Fruit fly (Drosophila melanogaster) whole organism, embryonic: ENCODE results near the gene raw.

Source experiments
- Aef1 ChIP-seq: fragments of 200-800 bp; sonication (Bioruptor generic); IDR thresholded peaks from 3 replicates; pipeline ENCODE4 v1.3.6; 2022; ENCODE audit warnings: missing biosample characterization, missing genetic modification characterization
- B-H2 ChIP-seq: fragments of 200-800 bp; sonication (Bioruptor generic); optimal IDR thresholded peaks from 2 replicates; lab custom pipeline; 2018; ENCODE audit warnings: missing biosample characterization, mild to moderate bottlenecking, missing genetic modification characterization
- BtbVII ChIP-seq: fragments of 200-800 bp; sonication (Bioruptor generic); optimal IDR thresholded peaks from 3 replicates; lab custom pipeline; 2017; ENCODE audit warnings: missing biosample characterization, mild to moderate bottlenecking, missing genetic modification characterization
- C15 ChIP-seq: fragments of 200-800 bp; sonication (Bioruptor generic); IDR thresholded peaks from 3 replicates; pipeline ENCODE4 v1.3.6; 2022; ENCODE audit warnings: missing biosample characterization, missing genetic modification characterization
- CG10267 ChIP-seq: fragments of 200-800 bp; sonication (Bioruptor generic); optimal IDR thresholded peaks from 2 replicates; lab custom pipeline; 2018; ENCODE audit warnings: missing biosample characterization, mild to moderate bottlenecking, missing genetic modification characterization, moderate library complexity
- CG11398 ChIP-seq: fragments of 200-800 bp; sonication (Bioruptor generic); optimal IDR thresholded peaks from 2 replicates; lab custom pipeline; 2016; ENCODE audit warnings: missing biosample characterization, missing genetic modification characterization
- CG11560 ChIP-seq: fragments of 200-800 bp; sonication (Bioruptor generic); IDR thresholded peaks from 3 replicates; pipeline ENCODE4 v1.3.6; 2022; ENCODE audit warnings: missing biosample characterization, missing genetic modification characterization
- CG1233 ChIP-seq: fragments of 200-800 bp; sonication (Bioruptor generic); optimal IDR thresholded peaks from 4 replicates; lab custom pipeline; 2018; ENCODE audit warnings: missing biosample characterization, mild to moderate bottlenecking, missing genetic modification characterization
- CG12391 ChIP-seq: fragments of 200-800 bp; sonication (Bioruptor generic); optimal IDR thresholded peaks from 3 replicates; lab custom pipeline; 2018; ENCODE audit warnings: missing biosample characterization, mild to moderate bottlenecking, missing genetic modification characterization, moderate library complexity
- CG13123 ChIP-seq: fragments of 200-800 bp; sonication (Bioruptor generic); optimal IDR thresholded peaks from 2 replicates; lab custom pipeline; 2016; ENCODE audit warnings: missing biosample characterization, missing genetic modification characterization
- CG13775 ChIP-seq: fragments of 200-800 bp; sonication (Bioruptor generic); optimal IDR thresholded peaks from 3 replicates; lab custom pipeline; 2017; ENCODE audit warnings: missing biosample characterization, mild to moderate bottlenecking, missing genetic modification characterization
- CG1529 ChIP-seq: fragments of 200-800 bp; sonication (Bioruptor generic); optimal IDR thresholded peaks from 3 replicates; lab custom pipeline; 2018; ENCODE audit warnings: missing biosample characterization, missing genetic modification characterization
- CG16815 ChIP-seq: fragments of 200-800 bp; sonication (Bioruptor generic); optimal IDR thresholded peaks from 3 replicates; lab custom pipeline; 2017; ENCODE audit warnings: missing biosample characterization, mild to moderate bottlenecking, missing genetic modification characterization
- CG2116 ChIP-seq: fragments of 200-800 bp; sonication (Bioruptor generic); optimal IDR thresholded peaks from 3 replicates; lab custom pipeline; 2018; ENCODE audit warnings: missing biosample characterization, mild to moderate bottlenecking, missing genetic modification characterization
- CG2875 ChIP-seq: fragments of 200-800 bp; sonication (Bioruptor generic); optimal IDR thresholded peaks from 2 replicates; lab custom pipeline; 2017; ENCODE audit warnings: missing biosample characterization, mild to moderate bottlenecking, missing genetic modification characterization, missing genetic modification reagents
- CG4360 ChIP-seq: fragments of 200-800 bp; sonication (Bioruptor generic); IDR thresholded peaks from 2 replicates; pipeline ENCODE4 v1.3.6; 2022; ENCODE audit warnings: missing biosample characterization, missing genetic modification characterization
- CG43689 ChIP-seq: fragments of 200-800 bp; sonication (Bioruptor generic); IDR thresholded peaks from 2 replicates; pipeline ENCODE4 v1.3.6; 2022; ENCODE audit warnings: missing biosample characterization, missing genetic modification characterization
- CG6272 ChIP-seq: fragments of 200-800 bp; sonication (Bioruptor generic); IDR thresholded peaks from 2 replicates; pipeline ENCODE4 v1.3.6; 2022; ENCODE audit warnings: missing biosample characterization, missing genetic modification characterization
- CG6683 ChIP-seq: fragments of 200-800 bp; sonication (Bioruptor generic); optimal IDR thresholded peaks from 2 replicates; lab custom pipeline; 2017; ENCODE audit warnings: missing biosample characterization, mild to moderate bottlenecking, missing genetic modification characterization, missing genetic modification reagents
- CG7987 ChIP-seq: fragments of 200-800 bp; sonication (Bioruptor generic); optimal IDR thresholded peaks from 2 replicates; lab custom pipeline; 2018; ENCODE audit warnings: missing biosample characterization, mild to moderate bottlenecking, missing genetic modification characterization, moderate library complexity
- CG8359 ChIP-seq: fragments of 200-800 bp; sonication (Bioruptor generic); optimal IDR thresholded peaks from 2 replicates; lab custom pipeline; 2017; ENCODE audit warnings: missing biosample characterization, mild to moderate bottlenecking, missing genetic modification characterization, borderline replicate concordance
- CG9609 ChIP-seq: fragments of 200-800 bp; sonication (Bioruptor generic); optimal IDR thresholded peaks from 3 replicates; lab custom pipeline; 2016; ENCODE audit warnings: missing biosample characterization, missing genetic modification characterization
- CG9727 ChIP-seq: fragments of 200-800 bp; sonication (Bioruptor generic); optimal IDR thresholded peaks from 3 replicates; lab custom pipeline; 2017; ENCODE audit warnings: missing biosample characterization, mild to moderate bottlenecking, missing genetic modification characterization
- Elba2 ChIP-seq: fragments of 200-800 bp; sonication (Bioruptor generic); optimal IDR thresholded peaks from 3 replicates; lab custom pipeline; 2016; ENCODE audit warnings: missing biosample characterization, missing genetic modification characterization
- Ets97D ChIP-seq: fragments of 200-800 bp; sonication (Bioruptor generic); optimal IDR thresholded peaks from 3 replicates; lab custom pipeline; 2016; ENCODE audit warnings: missing biosample characterization, missing genetic modification characterization
- H2.0 ChIP-seq: fragments of 200-800 bp; sonication (Bioruptor generic); IDR thresholded peaks from 2 replicates; pipeline ENCODE4 v1.3.6; 2022; ENCODE audit warnings: missing biosample characterization, missing genetic modification characterization
- HLH54F ChIP-seq: fragments of 200-800 bp; sonication (Bioruptor generic); optimal IDR thresholded peaks from 3 replicates; lab custom pipeline; 2016; ENCODE audit warnings: missing biosample characterization, missing genetic modification characterization
- Ptx1 ChIP-seq: fragments of 200-800 bp; sonication (Bioruptor generic); IDR thresholded peaks from 2 replicates; pipeline ENCODE4 v1.3.6; 2022; ENCODE audit warnings: missing biosample characterization, missing genetic modification characterization
- Scr ChIP-seq: fragments of 200-800 bp; sonication (Bioruptor generic); IDR thresholded peaks from 2 replicates; pipeline ENCODE4 v1.3.6; 2022; ENCODE audit warnings: missing biosample characterization, missing genetic modification characterization; ENCODE audit not compliant: partially characterized antibody
- Stat92E ChIP-seq, 3 experiments: fragments of >200 bp in 2 of 3; fragments of 200-800 bp in 1 of 3; sonication (Bioruptor generic) in 1 of 3; optimal IDR thresholded peaks; 2 replicates each; lab custom pipeline; 2017 to 2019; ENCODE audit warnings: missing biosample characterization in 3 of 3, missing genetic modification characterization in 3 of 3, mild to moderate bottlenecking in 1 of 3, moderate library complexity in 1 of 3
- Trl ChIP-seq, 3 experiments: fragments of >200 bp in 2 of 3; fragments of 200-800 bp in 1 of 3; sonication (Bioruptor generic) in 1 of 3; optimal IDR thresholded peaks; 2 replicates in 1 of 3; 3 replicates in 2 of 3; lab custom pipeline; 2016 to 2017; ENCODE audit warnings: missing biosample characterization in 1 of 3, missing genetic modification characterization in 1 of 3
- ac ChIP-seq: fragments of 200-800 bp; sonication (Bioruptor generic); optimal IDR thresholded peaks from 3 replicates; lab custom pipeline; 2017; ENCODE audit warnings: missing biosample characterization, mild to moderate bottlenecking, missing genetic modification characterization
- ato ChIP-seq: fragments of 200-800 bp; sonication (Bioruptor generic); IDR thresholded peaks from 2 replicates; pipeline ENCODE4 v1.3.6; 2022; ENCODE audit warnings: missing biosample characterization, missing genetic modification characterization; ENCODE audit not compliant: partially characterized antibody
- bcd ChIP-seq: fragments of 200-800 bp; sonication (Bioruptor generic); optimal IDR thresholded peaks from 2 replicates; lab custom pipeline; 2017; ENCODE audit warnings: missing biosample characterization, mild to moderate bottlenecking, missing genetic modification characterization
- bigmax ChIP-seq: fragments of 200-800 bp; sonication (Bioruptor generic); optimal IDR thresholded peaks from 2 replicates; lab custom pipeline; 2018; ENCODE audit warnings: missing biosample characterization, mild to moderate bottlenecking, missing genetic modification characterization
- br ChIP-seq: fragments of >200 bp; optimal IDR thresholded peaks from 2 replicates; lab custom pipeline; 2017
- chinmo ChIP-seq: fragments of 200-800 bp; sonication (Bioruptor generic); IDR thresholded peaks from 4 replicates; pipeline ENCODE4 v1.3.6; 2022; ENCODE audit warnings: missing biosample characterization, missing genetic modification characterization; ENCODE audit not compliant: partially characterized antibody
- chm ChIP-seq: fragments of 200-800 bp; sonication (Bioruptor generic); IDR thresholded peaks from 2 replicates; pipeline ENCODE4 v1.3.6; 2022; ENCODE audit warnings: missing biosample characterization, missing genetic modification characterization
- dpn ChIP-seq, 2 experiments: fragments of 200-800 bp; sonication (Bioruptor generic); optimal IDR thresholded peaks; 3 replicates each; lab custom pipeline; 2016; ENCODE audit warnings: missing biosample characterization in 2 of 2, missing genetic modification characterization in 2 of 2
- ewg ChIP-seq: fragments of 200-800 bp; sonication (Bioruptor generic); optimal IDR thresholded peaks from 3 replicates; lab custom pipeline; 2017; ENCODE audit warnings: mild to moderate bottlenecking, missing biosample characterization, missing genetic modification reagents, missing genetic modification characterization
- fd64A ChIP-seq: fragments of 200-800 bp; sonication (Bioruptor generic); optimal IDR thresholded peaks from 3 replicates; lab custom pipeline; 2018; ENCODE audit warnings: missing biosample characterization, mild to moderate bottlenecking, missing genetic modification characterization
- gsb-n ChIP-seq: fragments of 200-800 bp; sonication (Bioruptor generic); optimal IDR thresholded peaks from 3 replicates; lab custom pipeline; 2018; ENCODE audit warnings: missing biosample characterization, mild to moderate bottlenecking, missing genetic modification characterization
- nerfin-2 ChIP-seq: fragments of 200-800 bp; sonication (Bioruptor generic); IDR thresholded peaks from 2 replicates; pipeline ENCODE4 v1.3.6; 2022; ENCODE audit warnings: missing biosample characterization, missing genetic modification characterization; ENCODE audit not compliant: partially characterized antibody
- pita ChIP-seq: fragments of 200-800 bp; sonication (Bioruptor generic); optimal IDR thresholded peaks from 2 replicates; lab custom pipeline; 2017; ENCODE audit warnings: missing biosample characterization, mild to moderate bottlenecking, missing genetic modification characterization
- pros ChIP-seq: fragments of 200-800 bp; sonication (Bioruptor generic); optimal IDR thresholded peaks from 3 replicates; lab custom pipeline; 2019; ENCODE audit warnings: missing biosample characterization, mild to moderate bottlenecking, missing genetic modification characterization, moderate library complexity
- run ChIP-seq: fragments of 200-800 bp; sonication (Bioruptor generic); optimal IDR thresholded peaks from 3 replicates; lab custom pipeline; 2018; ENCODE audit warnings: missing biosample characterization, mild to moderate bottlenecking, missing genetic modification characterization
- slbo ChIP-seq: fragments of 200-800 bp; sonication (Bioruptor generic); IDR thresholded peaks from 2 replicates; pipeline ENCODE4 v1.3.6; 2022; ENCODE audit warnings: missing biosample characterization, missing genetic modification characterization
- slp2 ChIP-seq: fragments of 200-800 bp; sonication (Bioruptor generic); optimal IDR thresholded peaks from 2 replicates; lab custom pipeline; 2016; ENCODE audit warnings: missing biosample characterization, missing genetic modification characterization
- stwl ChIP-seq: fragments of 200-800 bp; sonication (Bioruptor generic); optimal IDR thresholded peaks from 3 replicates; lab custom pipeline; 2018; ENCODE audit warnings: missing biosample characterization, mild to moderate bottlenecking, missing genetic modification characterization, moderate library complexity
- tll ChIP-seq, 2 experiments: fragments of 200-800 bp in 1 of 2; fragments of >200 bp in 1 of 2; sonication (Bioruptor generic) in 1 of 2; optimal IDR thresholded peaks; 2 replicates each; lab custom pipeline; 2017 to 2019; ENCODE audit warnings: missing biosample characterization in 2 of 2, missing genetic modification characterization in 2 of 2, mild to moderate bottlenecking in 1 of 2, moderate library complexity in 1 of 2

raw gene

DNA sequence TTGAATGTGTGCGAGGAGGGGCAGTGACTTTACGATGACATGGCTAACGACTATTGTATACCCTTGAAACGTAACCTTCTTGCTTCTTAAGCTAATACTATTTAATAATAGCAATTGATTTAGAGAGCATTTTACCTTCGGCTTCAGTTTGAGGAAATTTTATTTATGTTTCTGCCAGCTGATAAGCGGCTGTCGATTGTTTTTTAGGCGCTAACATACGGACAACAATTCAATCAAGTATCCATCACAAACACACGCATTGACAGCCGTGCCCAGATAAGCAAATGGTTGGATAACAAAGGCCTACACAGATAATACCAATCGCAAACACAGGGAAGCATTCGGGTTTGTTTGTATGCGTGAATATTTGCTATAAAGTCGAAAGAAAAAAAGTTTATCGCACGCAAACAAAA, 2.2 kb downstream of the raw start:
- TF ChIP-seq CG9727 (GFP tag; lab: Kevin White, UChicago) (peak; percentile 28), stwl (no peak), B-H2 (GFP tag; lab: Kevin White, UChicago) (no peak), bcd (GFP tag; lab: Kevin White, UChicago) (no peak), gsb-n (tag; lab: Kevin White, UChicago) (no peak), CG6683 (GFP tag; lab: Kevin White, UChicago) (no peak), Aef1 (GFP tag; lab: Robert Waterston, UW) (no peak), CG11398 (GFP tag; lab: Kevin White, UChicago) (no peak), CG11560 (tag; lab: Robert Waterston, UW) (no peak), CG10267 (tag; lab: Kevin White, UChicago) (no peak), HLH54F (GFP tag; lab: Kevin White, UChicago) (no peak), dpn (GFP tag; optimal IDR thresholded peaks at IDR 0.05; lab: Kevin White, UChicago) (peak; percentile 29 to 30), CG12391 (tag; lab: Kevin White, UChicago) (peak; percentile 47), CG6272 (no peak), run (no peak), pros (GFP tag; lab: Kevin White, UChicago) (no peak), C15 (GFP tag; lab: Robert Waterston, UW) (no peak), nerfin-2 (GFP tag; lab: Robert Waterston, UW) (no peak; the same call in 1 of the 2 replicates), BtbVII (GFP tag; lab: Kevin White, UChicago) (peak; percentile 9), Ptx1 (GFP tag; lab: Robert Waterston, UW) (no peak), CG2116 (GFP tag; lab: Kevin White, UChicago) (peak; percentile 18), chinmo (GFP tag; lab: Robert Waterston, UW) (0 out of 4 replicates have a peak, but pooled peaks have one; percentile 33), ac (GFP tag; lab: Kevin White, UChicago) (no peak), CG9609 (no peak), CG43689 (no peak), br (lab: Kevin White, UChicago) (no peak), CG7987 (GFP tag; lab: Kevin White, UChicago) (peak; percentile 41), Scr (no peak), CG13775 (GFP tag; lab: Kevin White, UChicago) (peak; percentile 29), fd64A (GFP tag; lab: Kevin White, UChicago) (no peak), Trl (optimal IDR thresholded peaks at IDR 0.05; lab: Kevin White, UChicago) (no peak), Trl (GFP tag; optimal IDR thresholded peaks at IDR 0.05; lab: Kevin White, UChicago) (peak; percentile 30), CG8359 (no peak), bigmax (GFP tag; lab: Kevin White, UChicago) (no peak), tll (GFP tag; optimal IDR thresholded peaks at IDR 0.05; lab: Kevin White, UChicago) (no peak), ato (GFP tag; lab: Robert Waterston, UW) (no peak), Elba2 (GFP tag; lab: Kevin White, UChicago) (no peak), chm (no peak), slbo (GFP tag; lab: Robert Waterston, UW) (peak; percentile 73), CG16815 (no peak), CG1233 (no peak), Stat92E (GFP tag; optimal IDR thresholded peaks at IDR 0.05; lab: Kevin White, UChicago) (no peak), pita (GFP tag; lab: Kevin White, UChicago) (no peak), CG2875 (GFP tag; lab: Kevin White, UChicago) (peak; percentile 20), slp2 (GFP tag; lab: Kevin White, UChicago) (no peak), ewg (GFP tag; lab: Kevin White, UChicago) (peak; percentile 4), H2.0 (GFP tag; lab: Robert Waterston, UW) (peak; percentile 52; the same call in 1 of the 2 replicates), CG1529 (GFP tag; lab: Kevin White, UChicago) (no peak), CG13123 (GFP tag; lab: Kevin White, UChicago) (no peak), CG4360 (GFP tag; lab: Robert Waterston, UW) (peak; percentile 46; the same call in 1 of the 2 replicates), Ets97D (no peak)
